Worm (Caenorhabditis elegans) whole organism, L4 larva: ENCODE results near the gene F10G2.10.

Experiments used
- ZK546.5 ChIP-seq, 2 experiments: sonication (generic microtip); optimal IDR thresholded peaks; 2 replicates each; lab custom pipeline; 2017; ENCODE audit warnings: missing biosample characterization in 2 of 2, missing genetic modification characterization in 2 of 2
- unc-130 ChIP-seq: sonication (generic microtip); optimal IDR thresholded peaks from 2 replicates; lab custom pipeline; 2016; ENCODE audit warnings: missing genetic modification reagents, missing genetic modification characterization, missing compliant biosample characterization

- TF ChIP-seq ZK546.5 (tag; optimal IDR thresholded peaks at IDR 0.05; lab: Kevin White, UChicago) (no peak), unc-130 (no peak)
Observed at ce11 chrV:7364059-7364458, 42.0 kb downstream of the F10G2.10 start, which contains the start of gene cyp-35A2.
